Fruit fly (Drosophila melanogaster) whole organism, embryonic: ENCODE results near the gene CG6178.

Experiments used
- CG12942 ChIP-seq: fragments of 200-800 bp; sonication (Bioruptor generic); optimal IDR thresholded peaks from 3 replicates; lab custom pipeline; 2016; ENCODE audit warnings: missing biosample characterization, missing genetic modification characterization
- CG5953 ChIP-seq: fragments of 200-800 bp; sonication (Bioruptor generic); IDR thresholded peaks from 2 replicates; pipeline ENCODE4 v1.3.6; 2022; ENCODE audit warnings: missing biosample characterization, missing genetic modification characterization
- gt ChIP-seq: fragments of 200-800 bp; sonication (Bioruptor generic); IDR thresholded peaks from 2 replicates; pipeline ENCODE4 v1.3.6; 2022; ENCODE audit warnings: missing biosample characterization, missing genetic modification characterization
- pan ChIP-seq, 4 experiments: fragments of >200 bp in 3 of 4; fragments of 200-800 bp in 1 of 4; sonication (Bioruptor generic) in 1 of 4; optimal IDR thresholded peaks in 3 of 4; IDR thresholded peaks in 1 of 4; 2 replicates each; pipeline versions ENCODE4 v1.3.6 to Lab custom; 2017 to 2022; ENCODE audit warnings: missing biosample characterization in 2 of 4, missing genetic modification characterization in 2 of 4, mixed read lengths in 1 of 4
- pros ChIP-seq: fragments of 200-800 bp; sonication (Bioruptor generic); optimal IDR thresholded peaks from 3 replicates; lab custom pipeline; 2019; ENCODE audit warnings: missing biosample characterization, mild to moderate bottlenecking, missing genetic modification characterization, moderate library complexity
- tup ChIP-seq: fragments of 200-800 bp; sonication (Bioruptor generic); optimal IDR thresholded peaks from 2 replicates; lab custom pipeline; 2016; ENCODE audit warnings: missing biosample characterization, mild to moderate bottlenecking, missing genetic modification characterization, moderate library complexity

DNA sequence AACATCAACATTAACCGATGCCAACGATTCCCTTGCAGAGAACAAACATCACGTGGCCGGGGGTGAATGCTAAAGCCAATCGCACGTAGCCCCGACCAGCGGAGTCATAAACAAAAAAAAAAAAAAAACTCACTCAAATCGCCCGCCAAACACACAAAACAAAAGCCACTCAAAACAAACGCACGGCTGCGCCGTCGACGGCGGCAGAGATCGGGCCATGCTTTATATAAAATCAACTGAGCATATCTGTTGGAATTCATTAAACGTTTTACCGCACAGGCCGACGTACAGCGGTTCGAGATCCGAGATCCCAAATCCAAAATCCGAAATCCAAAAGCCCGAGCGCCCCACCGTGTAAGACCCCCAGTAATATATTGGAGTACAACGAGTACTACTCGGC lies 20.2 kb downstream of the CG6178 start, which contains the start of gene CG13606:
- TF ChIP-seq pan (optimal IDR thresholded peaks at IDR 0.05; lab: Kevin White, UChicago) = no peak
- TF ChIP-seq pan (GFP tag; optimal IDR thresholded peaks at IDR 0.05 in 1 of 2, IDR thresholded peaks at IDR 0.05 in 1 of 2) = no peak
- no peak for TF ChIP-seq CG5953
- no peak for TF ChIP-seq gt (GFP tag; lab: Robert Waterston, UW)
- no peak for TF ChIP-seq CG12942 (GFP tag; lab: Kevin White, UChicago)
- no peak for TF ChIP-seq pros (GFP tag; lab: Kevin White, UChicago)
- TF ChIP-seq tup = no peak
